Worm (Caenorhabditis elegans) whole organism, early embryonic: Measurements from ENCODE around the gene lpr-7.

ENCODE experiments used
- B0310.2 ChIP-seq: sonication (generic microtip); optimal IDR thresholded peaks from 2 replicates; lab custom pipeline; 2016; ENCODE audit warnings: mild to moderate bottlenecking, missing genetic modification characterization, missing compliant biosample characterization
- F13C5.2 ChIP-seq: sonication (generic microtip); optimal IDR thresholded peaks from 2 replicates; lab custom pipeline; 2017; ENCODE audit warnings: mild to moderate bottlenecking, missing genetic modification characterization, inconsistent platforms, missing compliant biosample characterization
- aly-1 ChIP-seq: sonication (generic microtip); optimal IDR thresholded peaks from 2 replicates; lab custom pipeline; 2016; ENCODE audit warnings: missing genetic modification characterization, missing compliant biosample characterization
- ama-1 ChIP-seq: fragments of 150-350 bp; optimal IDR thresholded peaks from 2 replicates; lab custom pipeline; 2014
- ceh-13 ChIP-seq: fragments of 200-800 bp; sonication (Bioruptor generic); optimal IDR thresholded peaks from 2 replicates; lab custom pipeline; 2018; ENCODE audit warnings: mild to moderate bottlenecking, missing genetic modification characterization, missing compliant biosample characterization
- ceh-36 ChIP-seq: sonication (generic microtip); optimal IDR thresholded peaks from 2 replicates; lab custom pipeline; 2016; ENCODE audit warnings: missing genetic modification characterization, inconsistent platforms, missing compliant biosample characterization
- flt-1 ChIP-seq: fragments of 200-800 bp; sonication (Bioruptor generic); IDR thresholded peaks from 2 replicates; pipeline ENCODE4 v1.3.6; 2022; ENCODE audit warnings: missing genetic modification characterization, missing compliant biosample characterization
- hmbx-1 ChIP-seq: sonication (generic microtip); optimal IDR thresholded peaks from 2 replicates; lab custom pipeline; 2016; ENCODE audit warnings: mild to moderate bottlenecking, missing genetic modification characterization, missing compliant biosample characterization
- scrt-1 ChIP-seq: fragments of 200-800 bp; sonication (Bioruptor generic); IDR thresholded peaks from 2 replicates; pipeline ENCODE4 v1.3.6; 2022; ENCODE audit warnings: missing genetic modification characterization, missing compliant biosample characterization
- sea-1 ChIP-seq: fragments of 200-800 bp; sonication (Bioruptor generic); conservative IDR thresholded peaks from 2 replicates; pipeline ENCODE4 v1.3.6; 2022; ENCODE audit warnings: missing genetic modification characterization, missing compliant biosample characterization
- tbx-11 ChIP-seq: fragments of 200-800 bp; sonication (Bioruptor generic); IDR thresholded peaks from 2 replicates; pipeline ENCODE4 v1.3.6; 2022; ENCODE audit warnings: missing genetic modification characterization, missing compliant biosample characterization
- tbx-37 ChIP-seq: fragments of 200-800 bp; sonication (Bioruptor generic); conservative IDR thresholded peaks from 2 replicates; pipeline ENCODE4 v1.3.6; 2022; ENCODE audit warnings: missing genetic modification reagents, missing genetic modification characterization, missing compliant biosample characterization
- tra-4 ChIP-seq: sonication (generic microtip); optimal IDR thresholded peaks from 2 replicates; lab custom pipeline; 2017; ENCODE audit warnings: missing genetic modification characterization, missing compliant biosample characterization

- TF ChIP-seq ama-1 (lab: Kevin White, UChicago) = no peak
- TF ChIP-seq ceh-13 = no peak
- no peak for TF ChIP-seq tra-4
- TF ChIP-seq hmbx-1 (tag; lab: Kevin White, UChicago) = no peak
- no peak for TF ChIP-seq tbx-37
- no peak for TF ChIP-seq F13C5.2 (tag; lab: Kevin White, UChicago)
- TF ChIP-seq aly-1 (tag; lab: Kevin White, UChicago) = no peak
- no peak for TF ChIP-seq ceh-36 (tag; lab: Kevin White, UChicago)
- TF ChIP-seq scrt-1 (GFP tag; lab: Robert Waterston, UW) = no peak
- no peak for TF ChIP-seq B0310.2 (tag; lab: Kevin White, UChicago)
- TF ChIP-seq flt-1 (GFP tag; lab: Robert Waterston, UW) = no peak
- TF ChIP-seq sea-1 = no peak
- TF ChIP-seq tbx-11 (GFP tag; lab: Robert Waterston, UW) = no peak
Observed at ce11 chrX:646493-646892, 9.5 kb upstream of the lpr-7 start.
